Worm (Caenorhabditis elegans) whole organism, L2 larva: Measurements from ENCODE around the gene tap-1.

Experiments
- F13H6.1 ChIP-seq: sonication (generic microtip); optimal IDR thresholded peaks from 2 replicates; lab custom pipeline; 2016; ENCODE audit warnings: missing genetic modification characterization, missing compliant biosample characterization
- ZK546.5 ChIP-seq: sonication (generic microtip); optimal IDR thresholded peaks from 2 replicates; lab custom pipeline; 2017; ENCODE audit warnings: missing biosample characterization, missing genetic modification characterization
- ama-1 ChIP-seq: fragments of 150-350 bp; optimal IDR thresholded peaks from 2 replicates; lab custom pipeline; 2018; ENCODE audit warnings: inconsistent platforms
- blmp-1 ChIP-seq: sonication (generic microtip); optimal IDR thresholded peaks from 2 replicates; lab custom pipeline; 2017; ENCODE audit warnings: missing genetic modification characterization, mild to moderate bottlenecking, missing compliant biosample characterization, antibody characterized with exemption, moderate library complexity; ENCODE audit not compliant: insufficient read depth
- ceh-82 ChIP-seq: fragments of 150-350 bp; optimal IDR thresholded peaks from 2 replicates; lab custom pipeline; 2014; ENCODE audit warnings: missing biosample characterization, missing genetic modification characterization
- crh-2 ChIP-seq: sonication (generic microtip); optimal IDR thresholded peaks from 2 replicates; lab custom pipeline; 2017; ENCODE audit warnings: missing biosample characterization, missing genetic modification characterization
- lin-39 ChIP-seq: fragments of 150-350 bp; optimal IDR thresholded peaks from 2 replicates; lab custom pipeline; 2014; ENCODE audit warnings: missing biosample characterization, missing genetic modification reagents, missing genetic modification characterization
- lsy-2 ChIP-seq, 2 experiments: fragments of 150-350 bp in 1 of 2; sonication (generic microtip) in 1 of 2; optimal IDR thresholded peaks; 2 replicates each; lab custom pipeline; 2014 to 2017; ENCODE audit warnings: missing biosample characterization in 2 of 2, missing genetic modification characterization in 2 of 2
- nhr-11 ChIP-seq: fragments of 150-350 bp; optimal IDR thresholded peaks from 2 replicates; lab custom pipeline; 2014; ENCODE audit warnings: missing biosample characterization, missing genetic modification characterization
- nhr-25 ChIP-seq: fragments of 150-350 bp; sonication (generic microtip); optimal IDR thresholded peaks from 3 replicates; lab custom pipeline; 2014; ENCODE audit warnings: missing biosample characterization, missing genetic modification characterization
- nhr-77 ChIP-seq: fragments of 150-350 bp; optimal IDR thresholded peaks from 2 replicates; lab custom pipeline; 2014; ENCODE audit warnings: missing biosample characterization, missing genetic modification characterization

ce11 chrX:14577579-14578127 lies 11.8 kb upstream of the tap-1 start, which contains the start of gene let-4:
- TF ChIP-seq ceh-82 (tag; lab: Kevin White, UChicago) (no peak), nhr-11 (tag; lab: Kevin White, UChicago) (no peak), nhr-25 (tag; lab: Kevin White, UChicago) (no peak), lin-39 (no peak), blmp-1 (no peak), crh-2 (tag; lab: Kevin White, UChicago) (no peak), nhr-77 (no peak), ZK546.5 (no peak), lsy-2 (tag; optimal IDR thresholded peaks at IDR 0.05; lab: Kevin White, UChicago) (no peak), ama-1 (no peak), F13H6.1 (tag; lab: Kevin White, UChicago) (no peak)
